Worm (Caenorhabditis elegans): ENCODE measurements around the gene F14H8.5.

ce11 chrV:15071015-15071810, 50.4 kb downstream of the F14H8.5 start, which contains the start of gene unc-76:
- TF ChIP-seq snpc-4 (tag; optimal IDR thresholded peaks at IDR 0.05) (peak; percentile 61), fkh-10 (GFP tag; optimal IDR thresholded peaks at IDR 0.05) (peak; percentile 54), eor-1 (tag; optimal IDR thresholded peaks at IDR 0.05) (no peak)
